Fruit fly (Drosophila melanogaster): Measurements from ENCODE around the gene ome.

ome gene

DNA sequence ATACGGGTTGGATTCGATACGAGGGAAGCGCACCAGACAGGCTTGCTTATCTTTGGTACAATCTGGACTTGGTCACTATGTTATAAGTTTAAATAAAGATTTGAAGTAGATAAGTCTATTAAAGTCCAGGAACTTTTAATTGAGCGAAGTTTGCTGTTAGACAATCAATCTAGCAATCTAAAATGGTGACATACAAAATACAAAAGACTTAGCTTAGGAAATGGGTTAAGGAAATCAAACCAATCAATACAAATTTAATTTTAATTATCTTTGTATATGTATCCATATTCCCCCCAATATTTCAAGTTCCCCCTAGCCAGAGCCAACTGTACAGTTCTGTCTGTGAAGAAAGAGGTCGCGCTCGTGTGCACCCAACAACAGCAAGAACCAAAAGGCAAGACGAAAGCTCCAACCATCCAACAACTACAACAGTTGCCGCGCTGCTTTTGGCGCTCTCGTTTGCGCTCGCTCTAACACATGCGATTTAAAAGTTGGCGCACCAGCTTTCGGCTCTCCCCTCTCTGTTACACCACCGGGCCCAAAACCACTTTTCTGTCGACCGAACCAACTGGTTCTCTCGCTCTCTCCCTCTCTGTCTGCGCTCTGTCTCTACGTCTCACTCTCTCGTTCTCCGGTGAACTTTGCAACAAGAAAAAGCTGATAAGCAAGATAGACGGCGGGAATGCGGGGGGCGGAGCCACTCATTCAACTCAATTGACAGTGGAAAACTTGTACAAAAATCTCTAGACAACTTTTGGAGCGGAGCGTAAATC is 83.5 kb downstream of the ome start (continued):
- TF ChIP-seq CG2889 (GFP tag; IDR thresholded peaks at IDR 0.05) = peak; percentile 72; the same call in 1 of the 3 replicates
- TF ChIP-seq CG10274 (GFP tag; optimal IDR thresholded peaks at IDR 0.05) = peak; percentile 75
- peak; percentile 63; the same call in 2 of the 3 replicates for TF ChIP-seq CG11560 (tag; IDR thresholded peaks at IDR 0.05)
- peak; percentile 42 for TF ChIP-seq ap (GFP tag; IDR thresholded peaks at IDR 0.05)
- TF ChIP-seq D (optimal IDR thresholded peaks at IDR 0.05) = no peak
- TF ChIP-seq D (GFP tag; optimal IDR thresholded peaks at IDR 0.05) = peak; percentile 74
- peak; percentile 57 for TF ChIP-seq CG6813 (GFP tag; optimal IDR thresholded peaks at IDR 0.05)
- peak; percentile 78 for TF ChIP-seq CG10366 (GFP tag; IDR thresholded peaks at IDR 0.05)
- TF ChIP-seq Xrp1 (GFP tag; IDR thresholded peaks at IDR 0.05) = peak; percentile 72
- no peak; the same call in none of the 2 replicates for TF ChIP-seq CG4360 (GFP tag; IDR thresholded peaks at IDR 0.05)
- TF ChIP-seq CG12236 (GFP tag; optimal IDR thresholded peaks at IDR 0.05) = peak; percentile 10
- TF ChIP-seq bsh (GFP tag; optimal IDR thresholded peaks at IDR 0.05) = peak; percentile 49 to 74
- TF ChIP-seq CG15073 (GFP tag; optimal IDR thresholded peaks at IDR 0.05) = peak; percentile 37
- TF ChIP-seq schlank (tag; optimal IDR thresholded peaks at IDR 0.05) = peak; percentile 52
- peak; percentile 89 for TF ChIP-seq Hmx (GFP tag; optimal IDR thresholded peaks at IDR 0.05)
- TF ChIP-seq al (GFP tag; IDR thresholded peaks at IDR 0.05) = peak; percentile 79
- peak; percentile 26 for TF ChIP-seq CG2116 (GFP tag; optimal IDR thresholded peaks at IDR 0.05)
- 0 out of 2 replicates have a peak, but pooled peaks have one; percentile 15 for TF ChIP-seq gt (GFP tag; IDR thresholded peaks at IDR 0.05)
- TF ChIP-seq tin (GFP tag; optimal IDR thresholded peaks at IDR 0.05) = peak; percentile 80
- no peak for TF ChIP-seq p53 (GFP tag; optimal IDR thresholded peaks at IDR 0.05)
- TF ChIP-seq E2f2 (GFP tag; IDR thresholded peaks at IDR 0.05) = peak; percentile 59; the same call in 1 of the 2 replicates
- TF ChIP-seq aop (GFP tag; IDR thresholded peaks at IDR 0.05) = no peak
- TF ChIP-seq zf30C (GFP tag; optimal IDR thresholded peaks at IDR 0.05) = no peak
- peak; percentile 80 for TF ChIP-seq ken (GFP tag; IDR thresholded peaks at IDR 0.05)
- TF ChIP-seq CG1024 (GFP tag; IDR thresholded peaks at IDR 0.05) = 0 out of 2 replicates have a peak, but pooled peaks have one; percentile 38
- TF ChIP-seq CG9876 (GFP tag; optimal IDR thresholded peaks at IDR 0.05) = peak; percentile 51
- no peak for TF ChIP-seq knrl (GFP tag; IDR thresholded peaks at IDR 0.05; ENCODE audit: partially characterized antibody)
- peak; percentile 89 for TF ChIP-seq bcd (GFP tag; optimal IDR thresholded peaks at IDR 0.05)
- TF ChIP-seq Sry-δ (GFP tag; optimal IDR thresholded peaks at IDR 0.05) = peak; percentile 25
- no peak for TF ChIP-seq Sry-β (GFP tag; optimal IDR thresholded peaks at IDR 0.05)
- TF ChIP-seq CG12299 (tag; optimal IDR thresholded peaks at IDR 0.05) = peak; percentile 57
- TF ChIP-seq ATbp (GFP tag; optimal IDR thresholded peaks at IDR 0.05) = peak; percentile 78
- TF ChIP-seq HLH3B (GFP tag; IDR thresholded peaks at IDR 0.05) = peak; percentile 77
- TF ChIP-seq crol (GFP tag; IDR thresholded peaks at IDR 0.05) = peak; percentile 99
- TF ChIP-seq H15 (GFP tag; IDR thresholded peaks at IDR 0.05) = peak; percentile 80
- TF ChIP-seq sens-2 (GFP tag; IDR thresholded peaks at IDR 0.05) = no peak
- TF ChIP-seq Elba2 (GFP tag; optimal IDR thresholded peaks at IDR 0.05) = no peak
- peak; percentile 87 for TF ChIP-seq PHDP (tag; optimal IDR thresholded peaks at IDR 0.05)
- TF ChIP-seq dmrt11E (tag; optimal IDR thresholded peaks at IDR 0.05) = peak; percentile 55
- TF ChIP-seq btn (GFP tag; optimal IDR thresholded peaks at IDR 0.05) = no peak
- peak; percentile 23 for TF ChIP-seq gcm2 (GFP tag; optimal IDR thresholded peaks at IDR 0.05)
- peak; percentile 86 for TF ChIP-seq fu2 (GFP tag; optimal IDR thresholded peaks at IDR 0.05)
- TF ChIP-seq crp (GFP tag; optimal IDR thresholded peaks at IDR 0.05) = peak in 1 of 2 experiments; percentile 29
- peak; percentile 49 for TF ChIP-seq slou (GFP tag; optimal IDR thresholded peaks at IDR 0.05)
- no peak for TF ChIP-seq insv (GFP tag; optimal IDR thresholded peaks at IDR 0.05)
- TF ChIP-seq bigmax (GFP tag; optimal IDR thresholded peaks at IDR 0.05) = no peak
- no peak; the same call in 1 of the 2 replicates for TF ChIP-seq chm (GFP tag; IDR thresholded peaks at IDR 0.05)
- peak; percentile 77 for TF ChIP-seq cato (GFP tag; optimal IDR thresholded peaks at IDR 0.05; ENCODE audit: borderline replicate concordance)
- peak; percentile 95 for TF ChIP-seq CG18599 (GFP tag; optimal IDR thresholded peaks at IDR 0.05)

All from whole organism, embryonic.